Worm (Caenorhabditis elegans): ENCODE data around the gene D1005.6.

The D1005.6 gene

ce11 chrX:1454385-1454784 lies 10.2 kb downstream of the D1005.6 start (continued):
- TF ChIP-seq gei-17 (GFP tag; optimal IDR thresholded peaks at IDR 0.05) (peak; percentile 84), C17E4.6 (GFP tag; IDR thresholded peaks at IDR 0.05) (no peak), mes-4 (tag; optimal IDR thresholded peaks at IDR 0.05) (no peak), lsl-1 (GFP tag; optimal IDR thresholded peaks at IDR 0.05) (no peak), ztf-22 (GFP tag; optimal IDR thresholded peaks at IDR 0.05) (peak; percentile 72), ccch-3 (GFP tag; optimal IDR thresholded peaks at IDR 0.05) (no peak), zim-3 (tag; optimal IDR thresholded peaks at IDR 0.05) (no peak), Y53F4B.3 (GFP tag; IDR thresholded peaks at IDR 0.05) (no peak), nfya-2 (GFP tag; IDR thresholded peaks at IDR 0.05) (no peak), F37B4.10 (GFP tag; IDR thresholded peaks at IDR 0.05) (0 out of 2 replicates have a peak, but pooled peaks have one; percentile 48), rcor-1 (GFP tag; IDR thresholded peaks at IDR 0.05) (peak; percentile 25; the same call in 1 of the 2 replicates), mel-28 (tag; optimal IDR thresholded peaks at IDR 0.05; ENCODE audit: borderline replicate concordance) (no peak), ceh-27 (GFP tag; optimal IDR thresholded peaks at IDR 0.05) (peak; percentile 87), F22D6.2 (tag; optimal IDR thresholded peaks at IDR 0.05) (peak; percentile 42), lir-1 (GFP tag; conservative IDR thresholded peaks at IDR 0.05) (peak; percentile 50), rec-8 (tag; optimal IDR thresholded peaks at IDR 0.05) (no peak), attf-5 (GFP tag; optimal IDR thresholded peaks at IDR 0.05) (peak; percentile 93), sdz-38 (tag; optimal IDR thresholded peaks at IDR 0.05) (no peak), pha-4 (tag; optimal IDR thresholded peaks at IDR 0.05) (peak; percentile 55), ceh-79 (tag; optimal IDR thresholded peaks at IDR 0.05) (no peak), nfyb-1 (GFP tag; IDR thresholded peaks at IDR 0.05) (peak; percentile 91), cebp-1 (GFP tag; IDR thresholded peaks at IDR 0.05) (peak; percentile 100), cebp-1 (tag; optimal IDR thresholded peaks at IDR 0.05) (no peak), F57C9.4 (tag; optimal IDR thresholded peaks at IDR 0.05) (no peak), aptf-2 (GFP tag; conservative IDR thresholded peaks at IDR 0.05) (no peak), lin-40 (tag; optimal IDR thresholded peaks at IDR 0.05) (peak; percentile 89), let-526 (GFP tag; IDR thresholded peaks at IDR 0.05) (peak; percentile 81), snpc-1.1 (tag; optimal IDR thresholded peaks at IDR 0.05; ENCODE audit: insufficient read depth) (no peak), xnd-1 (tag; optimal IDR thresholded peaks at IDR 0.05) (no peak), let-607 (tag; optimal IDR thresholded peaks at IDR 0.05) (peak; percentile 62 to 80), die-1 (tag; optimal IDR thresholded peaks at IDR 0.05) (peak; percentile 61), F55B11.4 (tag; optimal IDR thresholded peaks at IDR 0.05; ENCODE audit: borderline replicate concordance, insufficient read depth) (no peak), dox-1 (GFP tag; IDR thresholded peaks at IDR 0.05) (peak; percentile 93), ceh-100 (GFP tag; IDR thresholded peaks at IDR 0.05) (no peak), fkh-3 (tag; optimal IDR thresholded peaks at IDR 0.05) (no peak), F10E7.11 (tag; optimal IDR thresholded peaks at IDR 0.05) (peak; percentile 26), lin-35 (GFP tag; optimal IDR thresholded peaks at IDR 0.05) (peak in 1 of 3 experiments; percentile 69), ceh-58 (GFP tag; IDR thresholded peaks at IDR 0.05) (no peak), ama-1 (optimal IDR thresholded peaks at IDR 0.05) (no peak), ama-1 (GFP tag; optimal IDR thresholded peaks at IDR 0.05) (no peak), Y79H2A.3 (GFP tag; conservative IDR thresholded peaks at IDR 0.05) (no peak), K11D2.4 (GFP tag; IDR thresholded peaks at IDR 0.05) (peak; percentile 87), B0035.1 (tag; optimal IDR thresholded peaks at IDR 0.05) (peak; percentile 3), egrh-3 (GFP tag; IDR thresholded peaks at IDR 0.05) (peak; percentile 77), ceh-40 (GFP tag; IDR thresholded peaks at IDR 0.05) (no peak), B0261.1 (tag; optimal IDR thresholded peaks at IDR 0.05) (no peak), tlf-1 (GFP tag; optimal IDR thresholded peaks at IDR 0.05) (peak; percentile 57), hrde-1 (tag; optimal IDR thresholded peaks at IDR 0.05; ENCODE audit: borderline replicate concordance) (no peak), Y67H2A.10 (GFP tag; conservative IDR thresholded peaks at IDR 0.05) (no peak)
